Worm (Caenorhabditis elegans) whole organism, late embryonic: Measurements from ENCODE around the gene srz-63.

ENCODE experiments used
- ahr-1 ChIP-seq: sonication (generic microtip); optimal IDR thresholded peaks from 2 replicates; lab custom pipeline; 2016; ENCODE audit warnings: missing genetic modification characterization, missing compliant biosample characterization
- nfya-1 ChIP-seq: sonication (generic microtip); optimal IDR thresholded peaks from 2 replicates; lab custom pipeline; 2017; ENCODE audit warnings: missing genetic modification characterization, mild to moderate bottlenecking, missing compliant biosample characterization, antibody characterized with exemption, moderate library complexity
- ttx-3 ChIP-seq: sonication (generic microtip); optimal IDR thresholded peaks from 2 replicates; lab custom pipeline; 2016; ENCODE audit warnings: missing genetic modification reagents, missing genetic modification characterization, missing compliant biosample characterization

DNA sequence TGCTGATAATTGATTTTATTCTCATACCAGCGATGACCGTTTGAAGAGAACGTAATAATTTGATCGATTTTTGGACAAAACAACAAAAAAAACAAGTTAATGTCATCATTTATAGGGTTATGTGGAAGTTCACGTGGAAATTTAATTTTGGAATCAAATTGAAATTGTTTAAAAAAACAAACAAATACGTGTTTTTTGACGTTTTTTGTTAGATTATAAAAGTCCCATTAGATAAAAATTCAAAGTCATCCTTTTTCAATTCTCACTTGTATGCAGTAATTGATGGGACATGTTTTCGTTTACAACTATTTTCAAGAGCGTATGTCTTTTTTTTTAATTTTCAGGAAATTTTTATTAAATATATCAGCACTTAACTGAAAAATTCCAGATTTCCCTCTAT lies 7.1 kb downstream of the srz-63 start, which contains the start of the genes Y57G7A.6 and Y57G7A.3:
- no peak for TF ChIP-seq ttx-3 (tag; lab: Kevin White, UChicago)
- no peak for TF ChIP-seq nfya-1
- no peak for TF ChIP-seq ahr-1 (tag; lab: Kevin White, UChicago)
